Worm (Caenorhabditis elegans) whole organism, L2 larva: ENCODE results near the gene ttr-35.

ENCODE experiments used
- C34F6.9 ChIP-seq: fragments of 150-350 bp; optimal IDR thresholded peaks from 2 replicates; lab custom pipeline; 2014; ENCODE audit warnings: missing biosample characterization, missing genetic modification characterization
- R02D3.7 ChIP-seq: fragments of 150-350 bp; optimal IDR thresholded peaks from 2 replicates; lab custom pipeline; 2014; ENCODE audit warnings: missing biosample characterization, missing genetic modification characterization
- Y55F3AM.14 ChIP-seq: fragments of 200-800 bp; sonication (Bioruptor generic); optimal IDR thresholded peaks from 2 replicates; lab custom pipeline; 2018; ENCODE audit warnings: mild to moderate bottlenecking, missing genetic modification characterization, missing compliant biosample characterization
- ZK546.5 ChIP-seq: sonication (generic microtip); optimal IDR thresholded peaks from 2 replicates; lab custom pipeline; 2017; ENCODE audit warnings: missing biosample characterization, missing genetic modification characterization
- alr-1 ChIP-seq: fragments of 150-350 bp; optimal IDR thresholded peaks from 2 replicates; lab custom pipeline; 2014; ENCODE audit warnings: missing biosample characterization, missing genetic modification characterization
- aly-2 ChIP-seq: fragments of 150-350 bp; optimal IDR thresholded peaks from 2 replicates; lab custom pipeline; 2014; ENCODE audit warnings: missing biosample characterization, missing genetic modification characterization
- ceh-16 ChIP-seq: fragments of 150-350 bp; optimal IDR thresholded peaks from 2 replicates; lab custom pipeline; 2014; ENCODE audit warnings: missing biosample characterization, missing genetic modification characterization
- crh-2 ChIP-seq: sonication (generic microtip); optimal IDR thresholded peaks from 2 replicates; lab custom pipeline; 2017; ENCODE audit warnings: missing biosample characterization, missing genetic modification characterization
- elt-1 ChIP-seq: fragments of 150-350 bp; optimal IDR thresholded peaks from 2 replicates; lab custom pipeline; 2014; ENCODE audit warnings: missing biosample characterization, missing genetic modification characterization
- elt-3 ChIP-seq: sonication (generic microtip); optimal IDR thresholded peaks from 2 replicates; lab custom pipeline; 2017; ENCODE audit warnings: missing biosample characterization, missing genetic modification characterization
- fos-1 ChIP-seq: fragments of 150-350 bp; optimal IDR thresholded peaks from 2 replicates; lab custom pipeline; 2014; ENCODE audit warnings: missing biosample characterization, missing genetic modification characterization
- gmeb-1 ChIP-seq: fragments of 150-350 bp; optimal IDR thresholded peaks from 2 replicates; lab custom pipeline; 2014; ENCODE audit warnings: missing biosample characterization, missing genetic modification characterization
- lin-13 ChIP-seq: fragments of 150-350 bp; optimal IDR thresholded peaks from 2 replicates; lab custom pipeline; 2014; ENCODE audit warnings: missing biosample characterization, missing genetic modification reagents, missing genetic modification characterization
- lin-39 ChIP-seq: fragments of 150-350 bp; optimal IDR thresholded peaks from 2 replicates; lab custom pipeline; 2014; ENCODE audit warnings: missing biosample characterization, missing genetic modification reagents, missing genetic modification characterization
- lsy-2 ChIP-seq, 2 experiments: fragments of 150-350 bp in 1 of 2; sonication (generic microtip) in 1 of 2; optimal IDR thresholded peaks; 2 replicates each; lab custom pipeline; 2014 to 2017; ENCODE audit warnings: missing biosample characterization in 2 of 2, missing genetic modification characterization in 2 of 2
- mab-5 ChIP-seq: fragments of 150-350 bp; optimal IDR thresholded peaks from 2 replicates; lab custom pipeline; 2014; ENCODE audit warnings: missing biosample characterization, missing genetic modification characterization
- mbf-1 ChIP-seq: sonication (generic microtip); optimal IDR thresholded peaks from 2 replicates; lab custom pipeline; 2017; ENCODE audit warnings: missing biosample characterization, missing genetic modification characterization
- nhr-10 ChIP-seq: sonication (generic microtip); optimal IDR thresholded peaks from 2 replicates; lab custom pipeline; 2017; ENCODE audit warnings: missing biosample characterization, missing genetic modification characterization
- nhr-11 ChIP-seq: fragments of 150-350 bp; optimal IDR thresholded peaks from 2 replicates; lab custom pipeline; 2014; ENCODE audit warnings: missing biosample characterization, missing genetic modification characterization
- nhr-12 ChIP-seq: fragments of 150-350 bp; optimal IDR thresholded peaks from 2 replicates; lab custom pipeline; 2014; ENCODE audit warnings: missing biosample characterization, missing genetic modification characterization
- nhr-129 ChIP-seq: fragments of 150-350 bp; optimal IDR thresholded peaks from 2 replicates; lab custom pipeline; 2014; ENCODE audit warnings: missing biosample characterization, missing genetic modification characterization
- nhr-21 ChIP-seq: fragments of 150-350 bp; optimal IDR thresholded peaks from 2 replicates; lab custom pipeline; 2014; ENCODE audit warnings: missing biosample characterization, missing genetic modification characterization
- nhr-23 ChIP-seq: fragments of 150-350 bp; optimal IDR thresholded peaks from 2 replicates; lab custom pipeline; 2014; ENCODE audit warnings: missing biosample characterization, missing genetic modification reagents, missing genetic modification characterization
- nhr-25 ChIP-seq: fragments of 150-350 bp; sonication (generic microtip); optimal IDR thresholded peaks from 3 replicates; lab custom pipeline; 2014; ENCODE audit warnings: missing biosample characterization, missing genetic modification characterization
- nhr-6 ChIP-seq: fragments of 150-350 bp; optimal IDR thresholded peaks from 2 replicates; lab custom pipeline; 2014; ENCODE audit warnings: missing biosample characterization, missing genetic modification characterization
- sem-4 ChIP-seq: fragments of 150-350 bp; optimal IDR thresholded peaks from 2 replicates; lab custom pipeline; 2014; ENCODE audit warnings: missing biosample characterization, missing genetic modification reagents, missing genetic modification characterization
- unc-55 ChIP-seq: fragments of 150-350 bp; sonication (generic microtip); optimal IDR thresholded peaks from 3 replicates; lab custom pipeline; 2014; ENCODE audit warnings: missing biosample characterization, missing genetic modification reagents, missing genetic modification characterization
- unc-62 ChIP-seq: fragments of 150-350 bp; optimal IDR thresholded peaks from 2 replicates; lab custom pipeline; 2014; ENCODE audit warnings: missing biosample characterization, missing genetic modification reagents, missing genetic modification characterization
- ztf-1 ChIP-seq: fragments of 200-800 bp; sonication (Bioruptor generic); conservative IDR thresholded peaks from 2 replicates; pipeline ENCODE4 v1.3.6; 2022; ENCODE audit warnings: missing genetic modification characterization, missing compliant biosample characterization

The ttr-35 gene

DNA sequence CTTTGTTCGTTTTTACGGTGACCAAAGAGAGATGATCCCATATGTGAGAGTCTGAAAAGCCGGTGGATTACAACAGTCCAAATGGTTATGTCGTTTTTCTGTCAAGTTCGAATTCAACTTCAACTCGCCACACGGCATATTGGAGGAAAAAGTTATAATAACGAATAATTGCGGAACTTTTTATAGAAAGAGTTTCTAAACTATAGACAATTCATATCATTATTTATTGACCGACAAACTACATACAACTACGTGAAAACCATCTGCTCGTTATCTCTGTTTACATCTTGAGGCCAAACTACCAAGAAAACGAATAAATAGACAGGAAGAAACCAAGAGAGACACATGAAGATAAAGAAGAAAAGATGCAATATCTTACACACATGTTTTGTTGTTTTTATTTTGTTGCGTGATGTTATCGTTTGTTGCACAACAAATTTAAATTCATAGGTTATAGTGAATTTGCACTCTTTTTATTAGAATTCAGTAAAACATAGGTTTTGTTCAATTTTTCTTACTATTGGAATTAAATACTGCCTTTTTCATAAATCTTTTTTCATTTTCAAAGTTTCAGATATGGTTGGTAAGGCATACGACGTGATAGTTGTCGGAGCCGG lies 38.3 kb upstream of the ttr-35 start, which contains the start of the genes C15B12.4 and C15B12.8:
Gene C15B12.4 (minus strand): TSS at position 51 of the 617 bp plus-strand sequence.
Gene C15B12.8 (plus strand): TSS at position 567 of the 617 bp plus-strand sequence.
- no peak for TF ChIP-seq aly-2 (tag; lab: Kevin White, UChicago)
- no peak for TF ChIP-seq ZK546.5 (tag; lab: Kevin White, UChicago)
- TF ChIP-seq fos-1 (tag; lab: Kevin White, UChicago), result no peak
- no peak for TF ChIP-seq nhr-25 (tag; lab: Kevin White, UChicago)
- TF ChIP-seq C34F6.9, result no peak
- no peak for TF ChIP-seq lsy-2 (tag; optimal IDR thresholded peaks at IDR 0.05; lab: Kevin White, UChicago)
- no peak for TF ChIP-seq unc-55
- TF ChIP-seq R02D3.7 (tag; lab: Kevin White, UChicago), result no peak
- TF ChIP-seq ceh-16 (tag; lab: Kevin White, UChicago), result no peak
- no peak for TF ChIP-seq nhr-23 (tag; lab: Kevin White, UChicago)
- TF ChIP-seq Y55F3AM.14 (GFP tag; lab: Kevin White, UChicago), result no peak
- TF ChIP-seq mab-5, result no peak
- TF ChIP-seq alr-1, result no peak
- TF ChIP-seq ztf-1, result no peak
- no peak for TF ChIP-seq mbf-1 (tag; lab: Kevin White, UChicago)
- TF ChIP-seq nhr-21 (tag; lab: Kevin White, UChicago), result no peak
- TF ChIP-seq, all 48 proteins: peak for 0

- peak; percentile 17 for TF ChIP-seq fos-1 (tag; lab: Kevin White, UChicago)
- TF ChIP-seq ZK546.5 (tag; lab: Kevin White, UChicago), result no peak
These were observed 35.5 kb upstream of the ttr-35 start, which contains the start of gene C15B12.1 for ce11 chrX:6476540-6476939. Gene C15B12.1, plus strand, starts transcription at chrX:6476810.

DNA sequence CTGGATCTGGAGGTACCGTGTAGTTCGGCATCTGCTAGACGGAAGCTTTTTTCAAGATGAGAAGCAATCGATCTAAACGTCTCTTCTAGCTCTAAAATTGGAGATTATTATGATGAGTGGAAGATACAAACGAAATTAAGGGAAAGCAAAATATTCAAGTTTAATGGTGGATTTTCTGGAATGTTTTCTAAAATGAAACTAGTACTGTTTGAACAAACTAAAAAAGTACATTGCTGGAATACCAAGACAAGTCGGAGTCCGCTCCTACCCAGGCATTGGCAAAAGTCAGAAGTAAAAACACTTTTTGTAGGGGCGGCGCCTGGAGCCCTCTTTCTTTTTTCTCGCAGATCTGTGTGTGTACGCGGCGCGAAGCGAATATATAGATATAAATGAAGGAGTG lies 27.3 kb upstream of the ttr-35 start, which contains the start of gene gar-1:
Gene gar-1 (minus strand): TSS at position 101 of the 400 bp plus-strand sequence.
- TF ChIP-seq nhr-10 (tag; lab: Kevin White, UChicago), result no peak
- no peak for TF ChIP-seq ceh-16 (tag; lab: Kevin White, UChicago)
- no peak for TF ChIP-seq ztf-1
- TF ChIP-seq lin-39 (tag; lab: Kevin White, UChicago), result no peak
- TF ChIP-seq nhr-12 (tag; lab: Kevin White, UChicago), result no peak

DNA sequence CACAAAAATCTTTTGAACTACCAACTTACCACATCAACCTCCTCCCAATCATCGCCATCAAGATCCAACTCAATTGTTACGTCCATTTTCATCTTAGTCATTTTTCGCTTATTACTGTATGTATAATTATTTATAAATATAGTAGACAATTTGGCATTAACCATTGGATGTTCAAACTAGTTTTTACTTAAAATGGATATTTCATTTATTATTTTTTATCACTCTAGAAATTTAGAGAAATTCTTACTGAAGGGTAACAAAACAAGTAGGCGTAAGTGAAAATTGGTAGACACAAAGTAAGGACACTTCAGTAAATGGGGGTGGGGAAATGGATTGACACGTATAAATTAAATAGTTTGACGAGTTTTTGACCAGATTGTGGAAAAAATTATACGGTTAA lies 12.3 kb upstream of the ttr-35 start, which contains the start of gene actl-1:
Gene actl-1 (minus strand): TSS at position 101 of the 400 bp plus-strand sequence.
- TF ChIP-seq nhr-12 (tag; lab: Kevin White, UChicago), result no peak
- no peak for TF ChIP-seq sem-4
- TF ChIP-seq nhr-11, result no peak
- no peak for TF ChIP-seq nhr-21 (tag; lab: Kevin White, UChicago)
- TF ChIP-seq ceh-16 (tag; lab: Kevin White, UChicago), result no peak
- TF ChIP-seq elt-3 (tag; lab: Kevin White, UChicago), result no peak
- no peak for TF ChIP-seq unc-62 (GFP tag; lab: Kevin White, UChicago)
- TF ChIP-seq gmeb-1 (tag; lab: Kevin White, UChicago), result no peak
- TF ChIP-seq nhr-129 (tag; lab: Kevin White, UChicago), result no peak
- no peak for TF ChIP-seq crh-2 (tag; lab: Kevin White, UChicago)
- TF ChIP-seq, all 48 proteins: peak for 0

DNA sequence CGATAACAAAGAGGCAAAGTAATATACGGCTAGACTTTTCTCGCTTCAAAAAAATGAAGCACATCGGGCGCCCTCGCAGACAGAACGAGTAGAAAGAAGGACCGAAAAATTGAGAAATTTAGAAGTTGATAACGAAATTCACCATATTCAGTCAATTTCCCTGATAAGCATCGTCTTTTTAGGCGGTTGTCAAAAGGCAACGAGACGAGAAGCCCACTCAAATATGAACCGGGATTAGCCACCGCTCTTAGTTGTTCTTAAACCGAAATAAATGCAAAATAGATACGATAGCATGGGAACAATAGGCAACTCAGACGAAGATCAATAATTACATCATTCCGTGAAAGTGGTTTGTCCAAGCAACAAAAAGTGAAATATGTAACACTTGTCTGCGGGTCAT lies 8.9 kb upstream of the ttr-35 start:
- peak; percentile 20 for TF ChIP-seq fos-1 (tag; lab: Kevin White, UChicago)
- no peak for TF ChIP-seq nhr-10 (tag; lab: Kevin White, UChicago)
- TF ChIP-seq, all 48 proteins: peak for 1

ce11 chrX:6505008-6505407 lies 7.1 kb upstream of the ttr-35 start, which contains the start of gene cdf-1:
Gene cdf-1, minus strand, starts transcription at chrX:6505143.
- TF ChIP-seq nhr-12 (tag; lab: Kevin White, UChicago) (no peak), lin-13 (GFP tag; lab: Kevin White, UChicago) (peak; percentile 27), unc-55 (peak; percentile 41), lsy-2 (tag; optimal IDR thresholded peaks at IDR 0.05; lab: Kevin White, UChicago) (peak in 1 of 2 experiments; percentile 33), ZK546.5 (tag; lab: Kevin White, UChicago) (no peak), nhr-129 (tag; lab: Kevin White, UChicago) (peak; percentile 51), elt-1 (no peak), nhr-6 (tag; lab: Kevin White, UChicago) (peak; percentile 5)
- TF ChIP-seq, all 48 proteins: peak for 5
